Worm (Caenorhabditis elegans): ENCODE results near the gene ttr-40.

DNA sequence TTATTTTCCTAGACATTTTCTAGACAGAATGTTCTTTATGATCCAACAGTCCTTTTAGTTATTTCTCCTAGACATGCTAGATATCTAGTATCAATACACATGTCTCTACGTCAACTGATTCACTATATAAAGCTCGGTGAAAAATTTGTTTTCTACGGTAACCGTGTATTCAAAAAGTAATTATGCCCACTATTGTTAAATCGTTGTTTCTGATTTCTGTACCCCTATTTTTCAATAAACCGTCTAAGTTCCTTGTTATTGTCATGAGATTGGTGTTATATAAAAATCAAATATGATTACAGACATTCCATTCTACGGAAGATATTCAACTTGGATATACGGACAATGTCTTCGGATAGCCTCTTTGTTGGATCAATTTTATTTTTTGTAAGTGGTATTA lies 2.3 kb downstream of the ttr-40 start, which contains the start of gene srx-46:
- no peak for TF ChIP-seq tbx-2 (tag; optimal IDR thresholded peaks at IDR 0.05)
- no peak for TF ChIP-seq ama-1 (optimal IDR thresholded peaks at IDR 0.05)
- no peak for TF ChIP-seq nhr-11 (tag; optimal IDR thresholded peaks at IDR 0.05)
- TF ChIP-seq ztf-4 (tag; optimal IDR thresholded peaks at IDR 0.05): no peak
- no peak for TF ChIP-seq aly-2 (tag; optimal IDR thresholded peaks at IDR 0.05)
- no peak for TF ChIP-seq zag-1 (tag; optimal IDR thresholded peaks at IDR 0.05)
- no peak for TF ChIP-seq skn-1 (tag; optimal IDR thresholded peaks at IDR 0.05)

Data from whole organism, L3 larva.